Worm (Caenorhabditis elegans) whole organism, late embryonic: ENCODE measurements around the gene sre-13.

Experiments used
- C08G9.2 ChIP-seq: sonication (generic microtip); optimal IDR thresholded peaks from 2 replicates; lab custom pipeline; 2016; ENCODE audit warnings: mild to moderate bottlenecking, missing genetic modification characterization, moderate library complexity, missing compliant biosample characterization
- C38D4.7 ChIP-seq: fragments of 200-800 bp; sonication (Bioruptor generic); optimal IDR thresholded peaks from 2 replicates; lab custom pipeline; 2018; ENCODE audit warnings: mild to moderate bottlenecking, missing genetic modification characterization, moderate library complexity, missing compliant biosample characterization
- F13H6.1 ChIP-seq: sonication (generic microtip); optimal IDR thresholded peaks from 2 replicates; lab custom pipeline; 2016; ENCODE audit warnings: missing genetic modification characterization, missing compliant biosample characterization
- K02D7.2 ChIP-seq: sonication (generic microtip); optimal IDR thresholded peaks from 2 replicates; lab custom pipeline; 2017; ENCODE audit warnings: mild to moderate bottlenecking, missing genetic modification characterization, missing compliant biosample characterization
- K09A11.1 ChIP-seq: sonication (generic microtip); optimal IDR thresholded peaks from 2 replicates; lab custom pipeline; 2017; ENCODE audit warnings: antibody characterized with exemption, mild to moderate bottlenecking, missing genetic modification characterization, missing compliant biosample characterization; ENCODE audit not compliant: insufficient read depth
- T23F11.4 ChIP-seq: fragments of 200-800 bp; sonication (Bioruptor generic); optimal IDR thresholded peaks from 2 replicates; lab custom pipeline; 2018; ENCODE audit warnings: mild to moderate bottlenecking, missing genetic modification characterization, missing compliant biosample characterization
- ahr-1 ChIP-seq: sonication (generic microtip); optimal IDR thresholded peaks from 2 replicates; lab custom pipeline; 2016; ENCODE audit warnings: missing genetic modification characterization, missing compliant biosample characterization
- ceh-14 ChIP-seq: sonication (generic microtip); optimal IDR thresholded peaks from 2 replicates; lab custom pipeline; 2016; ENCODE audit warnings: missing genotype, missing genetic modification characterization, missing compliant biosample characterization
- ceh-19 ChIP-seq: fragments of 200-800 bp; sonication (Bioruptor generic); optimal IDR thresholded peaks from 2 replicates; lab custom pipeline; 2018; ENCODE audit warnings: mild to moderate bottlenecking, missing genetic modification characterization, missing compliant biosample characterization
- ceh-34 ChIP-seq: sonication (generic microtip); optimal IDR thresholded peaks from 2 replicates; lab custom pipeline; 2016; ENCODE audit warnings: mild to moderate bottlenecking, missing genetic modification characterization, missing compliant biosample characterization
- ceh-48 ChIP-seq: sonication (generic microtip); optimal IDR thresholded peaks from 2 replicates; lab custom pipeline; 2016; ENCODE audit warnings: missing genetic modification characterization, inconsistent platforms, missing compliant biosample characterization
- ceh-6 ChIP-seq: fragments of 200-800 bp; sonication (Bioruptor generic); optimal IDR thresholded peaks from 2 replicates; lab custom pipeline; 2018; ENCODE audit warnings: mild to moderate bottlenecking, missing genetic modification characterization, missing compliant biosample characterization
- dve-1 ChIP-seq: sonication (generic microtip); optimal IDR thresholded peaks from 2 replicates; lab custom pipeline; 2017; ENCODE audit warnings: antibody characterized with exemption, mild to moderate bottlenecking, missing genetic modification characterization, missing compliant biosample characterization
- elt-2 ChIP-seq: sonication (generic microtip); optimal IDR thresholded peaks from 2 replicates; lab custom pipeline; 2016; ENCODE audit warnings: missing genetic modification reagents, missing genetic modification characterization, missing compliant biosample characterization
- eyg-1 ChIP-seq: sonication (generic microtip); optimal IDR thresholded peaks from 2 replicates; lab custom pipeline; 2016; ENCODE audit warnings: missing genotype, missing genetic modification characterization, missing compliant biosample characterization
- fax-1 ChIP-seq: sonication (generic microtip); optimal IDR thresholded peaks from 2 replicates; lab custom pipeline; 2016; ENCODE audit warnings: missing genotype, missing genetic modification characterization, missing compliant biosample characterization
- fkh-10 ChIP-seq: fragments of 150-350 bp; optimal IDR thresholded peaks from 2 replicates; lab custom pipeline; 2014; ENCODE audit warnings: missing biosample characterization, missing genetic modification reagents, missing genetic modification characterization
- gmeb-2 ChIP-seq: sonication (generic microtip); optimal IDR thresholded peaks from 2 replicates; lab custom pipeline; 2016; ENCODE audit warnings: missing genetic modification characterization, inconsistent platforms, missing compliant biosample characterization
- hlh-13 ChIP-seq: fragments of 200-800 bp; sonication (Bioruptor generic); optimal IDR thresholded peaks from 2 replicates; lab custom pipeline; 2018; ENCODE audit warnings: mild to moderate bottlenecking, missing genetic modification characterization, missing compliant biosample characterization
- hlh-15 ChIP-seq: sonication (generic microtip); optimal IDR thresholded peaks from 2 replicates; lab custom pipeline; 2016; ENCODE audit warnings: missing genetic modification characterization, missing compliant biosample characterization
- hlh-30 ChIP-seq: sonication (generic microtip); optimal IDR thresholded peaks from 2 replicates; lab custom pipeline; 2017; ENCODE audit warnings: antibody characterized with exemption, missing genetic modification characterization, missing compliant biosample characterization; ENCODE audit not compliant: insufficient read depth
- lim-6 ChIP-seq: sonication (generic microtip); optimal IDR thresholded peaks from 2 replicates; lab custom pipeline; 2016; ENCODE audit warnings: missing genetic modification characterization, missing compliant biosample characterization
- madf-2 ChIP-seq: sonication (generic microtip); optimal IDR thresholded peaks from 2 replicates; lab custom pipeline; 2017; ENCODE audit warnings: missing genetic modification characterization, missing compliant biosample characterization
- mec-3 ChIP-seq: sonication (generic microtip); optimal IDR thresholded peaks from 2 replicates; lab custom pipeline; 2016; ENCODE audit warnings: borderline replicate concordance, missing genetic modification characterization, missing compliant biosample characterization
- nfya-1 ChIP-seq: sonication (generic microtip); optimal IDR thresholded peaks from 2 replicates; lab custom pipeline; 2017; ENCODE audit warnings: missing genetic modification characterization, mild to moderate bottlenecking, missing compliant biosample characterization, antibody characterized with exemption, moderate library complexity
- npax-4 ChIP-seq: sonication (generic microtip); optimal IDR thresholded peaks from 2 replicates; lab custom pipeline; 2016; ENCODE audit warnings: missing genetic modification characterization, missing compliant biosample characterization
- odd-2 ChIP-seq: sonication (generic microtip); optimal IDR thresholded peaks from 2 replicates; lab custom pipeline; 2017; ENCODE audit warnings: antibody characterized with exemption, mild to moderate bottlenecking, missing genetic modification characterization, missing compliant biosample characterization
- pat-9 ChIP-seq: fragments of 200-800 bp; sonication (Bioruptor generic); optimal IDR thresholded peaks from 2 replicates; lab custom pipeline; 2018; ENCODE audit warnings: mild to moderate bottlenecking, missing genetic modification characterization, moderate library complexity, missing compliant biosample characterization
- pax-1 ChIP-seq: fragments of 150-350 bp; optimal IDR thresholded peaks from 2 replicates; lab custom pipeline; 2014; ENCODE audit warnings: missing biosample characterization, missing genetic modification characterization
- pha-2 ChIP-seq: sonication (generic microtip); optimal IDR thresholded peaks from 2 replicates; lab custom pipeline; 2017; ENCODE audit warnings: mild to moderate bottlenecking, missing genetic modification characterization, missing compliant biosample characterization
- pha-4 ChIP-seq: fragments of 150-350 bp; optimal IDR thresholded peaks from 2 replicates; lab custom pipeline; 2018; ENCODE audit warnings: missing biosample characterization, missing genetic modification reagents, missing genetic modification characterization
- pqm-1 ChIP-seq: sonication (generic microtip); optimal IDR thresholded peaks from 2 replicates; lab custom pipeline; 2016; ENCODE audit warnings: missing genetic modification characterization, missing compliant biosample characterization
- rnt-1 ChIP-seq: sonication (generic microtip); optimal IDR thresholded peaks from 2 replicates; lab custom pipeline; 2016; ENCODE audit warnings: missing genetic modification characterization, missing compliant biosample characterization
- sdc-2 ChIP-seq: sonication (generic microtip); optimal IDR thresholded peaks from 2 replicates; lab custom pipeline; 2016; ENCODE audit warnings: missing genotype, missing genetic modification characterization, missing compliant biosample characterization
- sox-4 ChIP-seq: sonication (generic microtip); optimal IDR thresholded peaks from 2 replicates; lab custom pipeline; 2017; ENCODE audit warnings: mild to moderate bottlenecking, missing genetic modification characterization, inconsistent platforms, missing compliant biosample characterization
- tbx-2 ChIP-seq: sonication (generic microtip); optimal IDR thresholded peaks from 2 replicates; lab custom pipeline; 2016; ENCODE audit warnings: missing genetic modification characterization, missing compliant biosample characterization
- ttx-3 ChIP-seq: sonication (generic microtip); optimal IDR thresholded peaks from 2 replicates; lab custom pipeline; 2016; ENCODE audit warnings: missing genetic modification reagents, missing genetic modification characterization, missing compliant biosample characterization
- unc-3 ChIP-seq, 2 experiments: fragments of 200-800 bp in 1 of 2; sonication (Bioruptor generic) in 1 of 2; sonication (generic microtip) in 1 of 2; conservative IDR thresholded peaks in 1 of 2; optimal IDR thresholded peaks in 1 of 2; 2 replicates each; pipeline versions ENCODE4 v1.3.6 to Lab custom; 2016 to 2022; ENCODE audit warnings: missing compliant biosample characterization in 2 of 2, missing genetic modification characterization in 2 of 2, missing genetic modification reagents in 1 of 2
- unc-42 ChIP-seq: sonication (generic microtip); optimal IDR thresholded peaks from 2 replicates; lab custom pipeline; 2016; ENCODE audit warnings: missing genotype, missing genetic modification characterization, missing compliant biosample characterization
- unc-55 ChIP-seq: sonication (generic microtip); optimal IDR thresholded peaks from 2 replicates; lab custom pipeline; 2017; ENCODE audit warnings: missing biosample characterization, missing genetic modification reagents, missing genetic modification characterization
- unc-86 ChIP-seq: sonication (generic microtip); optimal IDR thresholded peaks from 2 replicates; lab custom pipeline; 2016; ENCODE audit warnings: missing genetic modification characterization, missing compliant biosample characterization
- ztf-16 ChIP-seq: sonication (generic microtip); optimal IDR thresholded peaks from 2 replicates; lab custom pipeline; 2017; ENCODE audit warnings: missing genetic modification characterization, missing compliant biosample characterization

The sre-13 gene

DNA sequence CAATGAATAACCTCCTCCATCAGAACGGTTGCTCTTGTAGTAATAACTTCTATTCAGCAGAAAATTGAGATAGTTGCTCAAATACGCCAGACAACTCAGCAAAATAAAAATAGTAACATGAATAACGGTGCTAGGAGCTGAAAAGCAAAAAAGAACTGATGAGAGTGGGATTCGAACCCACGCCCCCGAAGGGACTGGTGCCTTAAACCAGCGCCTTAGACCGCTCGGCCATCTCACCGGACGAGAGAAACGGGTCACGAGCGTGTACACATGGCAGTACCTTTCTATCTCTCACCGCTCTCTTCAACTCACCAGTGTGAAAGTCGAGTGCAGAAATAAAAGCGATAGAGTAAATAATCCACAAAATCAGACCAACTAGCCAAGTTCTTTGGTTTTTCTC lies 1.5 kb downstream of the sre-13 start (continued):
- TF ChIP-seq ttx-3 (tag; lab: Kevin White, UChicago): peak; percentile 64
- peak; percentile 39 for TF ChIP-seq madf-2 (tag; lab: Kevin White, UChicago)
- TF ChIP-seq dve-1 (tag; lab: Kevin White, UChicago): peak; percentile 26
- no peak for TF ChIP-seq pha-4
- peak; percentile 46 for TF ChIP-seq sox-4 (tag; lab: Kevin White, UChicago)
- TF ChIP-seq pat-9 (tag; lab: Kevin White, UChicago): peak; percentile 54
- TF ChIP-seq ceh-6: peak; percentile 60
- TF ChIP-seq ahr-1 (tag; lab: Kevin White, UChicago): peak; percentile 1
- peak; percentile 16 for TF ChIP-seq rnt-1 (tag; lab: Kevin White, UChicago)
- TF ChIP-seq unc-86: peak; percentile 43
- TF ChIP-seq npax-4: peak; percentile 34
- TF ChIP-seq lim-6 (tag; lab: Kevin White, UChicago): no peak
- TF ChIP-seq ceh-19: peak; percentile 51

DNA sequence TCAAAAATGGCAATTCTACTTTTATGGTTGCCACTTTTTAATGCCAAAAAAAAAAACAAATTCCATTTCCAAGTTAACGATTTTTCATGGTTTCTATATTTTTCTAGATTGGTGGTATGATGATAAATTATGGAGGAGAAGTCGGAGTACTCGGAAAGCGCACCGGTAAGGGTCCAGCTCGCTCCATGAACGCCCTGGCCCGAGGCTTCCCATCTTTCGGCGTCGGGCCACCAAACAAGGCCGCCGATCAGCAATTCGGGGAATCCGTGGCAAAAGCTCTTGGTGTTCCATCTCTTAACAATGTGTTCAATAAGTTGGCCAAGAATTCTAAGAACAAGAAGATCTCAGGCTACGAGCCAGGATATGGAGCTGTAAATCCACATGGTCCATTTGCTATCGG lies 2.6 kb downstream of the sre-13 start:
- no peak for TF ChIP-seq unc-3 (GFP tag; conservative IDR thresholded peaks at IDR 0.05; lab: Robert Waterston, UW)
- no peak for TF ChIP-seq unc-3 (tag; optimal IDR thresholded peaks at IDR 0.05; lab: Kevin White, UChicago)
- TF ChIP-seq F13H6.1 (tag; lab: Kevin White, UChicago): no peak
- no peak for TF ChIP-seq mec-3 (tag; lab: Kevin White, UChicago)
- TF ChIP-seq hlh-13 (GFP tag; lab: Kevin White, UChicago): no peak
- no peak for TF ChIP-seq hlh-15
- TF ChIP-seq K02D7.2: no peak
- no peak for TF ChIP-seq tbx-2
- TF ChIP-seq C38D4.7 (GFP tag; lab: Kevin White, UChicago): no peak
- no peak for TF ChIP-seq unc-55 (GFP tag; lab: Kevin White, UChicago)
- no peak for TF ChIP-seq nfya-1 (tag; lab: Kevin White, UChicago)
- no peak for TF ChIP-seq fax-1 (tag; lab: Kevin White, UChicago)

DNA sequence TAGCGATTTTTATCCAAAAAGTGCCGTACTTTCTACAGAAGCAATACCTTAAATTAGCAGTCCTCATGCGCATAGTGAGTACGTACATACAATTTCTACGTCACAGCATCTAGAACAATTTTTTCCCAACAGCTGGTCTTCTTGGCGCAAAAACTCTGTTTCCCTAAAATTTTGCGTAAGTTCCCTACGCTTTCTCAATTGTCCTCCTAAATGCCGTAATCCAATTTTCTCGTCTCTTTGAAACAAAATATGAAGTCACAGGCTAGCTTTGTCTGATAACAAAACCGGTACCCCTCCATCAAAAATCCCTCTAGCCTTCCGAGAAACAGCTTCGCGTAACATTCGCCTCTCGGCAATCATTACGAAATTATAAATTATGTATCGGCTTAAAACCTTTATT lies 3.8 kb downstream of the sre-13 start, which contains the start of gene C38C6.3:
Gene C38C6.3 (plus strand): TSS at position 301 of the 400 bp plus-strand sequence.
- TF ChIP-seq eyg-1 (tag; lab: Kevin White, UChicago): no peak
- no peak for TF ChIP-seq pha-4
- no peak for TF ChIP-seq ceh-6
- TF ChIP-seq sdc-2: no peak
- TF ChIP-seq mec-3 (tag; lab: Kevin White, UChicago): no peak
- no peak for TF ChIP-seq unc-55 (GFP tag; lab: Kevin White, UChicago)
- TF ChIP-seq T23F11.4 (GFP tag; lab: Kevin White, UChicago): no peak
- no peak for TF ChIP-seq C08G9.2 (tag; lab: Kevin White, UChicago)
- TF ChIP-seq gmeb-2 (tag; lab: Kevin White, UChicago): no peak
- no peak for TF ChIP-seq unc-86
- no peak for TF ChIP-seq fkh-10 (GFP tag; lab: Kevin White, UChicago)
- no peak for TF ChIP-seq elt-2 (tag; lab: Kevin White, UChicago)
- TF ChIP-seq ceh-14: no peak
- no peak for TF ChIP-seq hlh-30 (tag; lab: Kevin White, UChicago)

DNA sequence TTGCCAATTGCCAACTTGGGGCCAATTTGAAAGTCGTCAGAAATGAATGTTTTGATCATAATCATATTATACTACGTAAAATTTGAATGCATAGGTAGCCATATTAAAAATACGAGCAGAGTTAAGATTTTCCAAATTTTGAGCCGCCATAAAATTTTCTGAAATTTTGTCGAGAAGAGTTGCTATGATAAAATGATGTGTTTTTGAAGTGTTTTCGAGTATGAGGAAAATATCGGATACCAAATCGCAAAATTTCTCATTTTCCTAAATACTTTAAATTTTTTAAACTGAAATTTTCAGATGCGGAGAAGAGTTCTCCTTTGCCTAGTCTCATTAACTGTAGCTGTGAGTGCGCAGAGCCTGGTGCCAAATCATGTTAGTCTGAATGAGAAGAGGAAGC lies 9.3 kb downstream of the sre-13 start, which contains the start of gene tag-297:
Gene tag-297 (plus strand): TSS at position 301 of the 400 bp plus-strand sequence.
- TF ChIP-seq sdc-2: no peak
- no peak for TF ChIP-seq odd-2 (tag; lab: Kevin White, UChicago)
- TF ChIP-seq unc-42: no peak
- TF ChIP-seq nfya-1 (tag; lab: Kevin White, UChicago): no peak
- TF ChIP-seq ceh-48: no peak
- no peak for TF ChIP-seq pqm-1
- TF ChIP-seq ceh-34 (tag; lab: Kevin White, UChicago): no peak
- TF ChIP-seq pha-2 (tag; lab: Kevin White, UChicago): no peak
- no peak for TF ChIP-seq ztf-16 (tag; lab: Kevin White, UChicago)
- TF ChIP-seq pax-1: no peak
- no peak for TF ChIP-seq K09A11.1
